Worm (Caenorhabditis elegans) whole organism, L4 larva: ENCODE data around the gene F48F7.6.

ENCODE experiments used
- F26F4.8 ChIP-seq: fragments of 200-800 bp; sonication (Bioruptor generic); conservative IDR thresholded peaks from 2 replicates; pipeline ENCODE4 v1.3.6; 2022; ENCODE audit warnings: missing genetic modification characterization, missing compliant biosample characterization
- F44E2.7 ChIP-seq: fragments of 200-800 bp; sonication (Bioruptor generic); IDR thresholded peaks from 2 replicates; pipeline ENCODE4 v2.1.2; 2022; ENCODE audit warnings: missing genetic modification characterization, missing compliant biosample characterization
- F49E8.2 ChIP-seq: sonication (generic microtip); optimal IDR thresholded peaks from 2 replicates; lab custom pipeline; 2016; ENCODE audit warnings: missing compliant biosample characterization, mild to moderate bottlenecking, missing genetic modification characterization, borderline replicate concordance
- Y105C5A.15 ChIP-seq: fragments of 200-800 bp; sonication (Bioruptor generic); IDR thresholded peaks from 2 replicates; pipeline ENCODE4 v1.3.6; 2022; ENCODE audit warnings: missing genetic modification characterization, missing compliant biosample characterization
- Y5F2A.4 ChIP-seq: fragments of 200-800 bp; sonication (Bioruptor generic); optimal IDR thresholded peaks from 2 replicates; lab custom pipeline; 2018; ENCODE audit warnings: mild to moderate bottlenecking, missing genetic modification characterization, missing compliant biosample characterization
- aha-1 ChIP-seq: fragments of 150-350 bp; peaks from one replicate; lab custom pipeline; 2014; ENCODE audit warnings: missing biosample characterization, missing genetic modification characterization
- ama-1 ChIP-seq: fragments of 150-350 bp; optimal IDR thresholded peaks from 2 replicates; lab custom pipeline; 2014; ENCODE audit warnings: inconsistent platforms, mixed read lengths
- attf-4 ChIP-seq: sonication (generic microtip); optimal IDR thresholded peaks from 3 replicates; lab custom pipeline; 2017; ENCODE audit warnings: missing biosample characterization, missing genetic modification characterization
- ceh-28 ChIP-seq: fragments of 150-350 bp; optimal IDR thresholded peaks from 2 replicates; lab custom pipeline; 2014; ENCODE audit warnings: missing biosample characterization, missing genetic modification reagents, missing genetic modification characterization
- ceh-32 ChIP-seq: sonication (generic microtip); optimal IDR thresholded peaks from 2 replicates; lab custom pipeline; 2016; ENCODE audit warnings: mild to moderate bottlenecking, missing genetic modification characterization, missing compliant biosample characterization; ENCODE audit not compliant: poor library complexity
- ceh-62 ChIP-seq: sonication (generic microtip); optimal IDR thresholded peaks from 2 replicates; lab custom pipeline; 2017; ENCODE audit warnings: missing biosample characterization, missing genetic modification characterization
- ceh-82 ChIP-seq: sonication (generic microtip); optimal IDR thresholded peaks from 2 replicates; lab custom pipeline; 2017; ENCODE audit warnings: missing biosample characterization, missing genetic modification characterization
- cey-2 ChIP-seq: sonication (generic microtip); optimal IDR thresholded peaks from 3 replicates; lab custom pipeline; 2017; ENCODE audit warnings: missing genetic modification characterization, mild to moderate bottlenecking, missing compliant biosample characterization, antibody characterized with exemption, borderline replicate concordance; ENCODE audit not compliant: insufficient read depth
- daf-12 ChIP-seq: fragments of 150-350 bp; optimal IDR thresholded peaks from 2 replicates; lab custom pipeline; 2014; ENCODE audit warnings: missing biosample characterization, missing genetic modification reagents, missing genetic modification characterization
- daf-8 ChIP-seq: fragments of 200-800 bp; sonication (Bioruptor generic); IDR thresholded peaks from 2 replicates; pipeline ENCODE4 v1.3.6; 2022; ENCODE audit warnings: missing genetic modification characterization, missing compliant biosample characterization
- dmd-6 ChIP-seq: fragments of 200-800 bp; sonication (Bioruptor generic); IDR thresholded peaks from 2 replicates; pipeline ENCODE4 v1.3.6; 2022; ENCODE audit warnings: missing genetic modification reagents, missing genetic modification characterization, missing compliant biosample characterization
- dmd-8 ChIP-seq: fragments of 200-800 bp; sonication (Bioruptor generic); IDR thresholded peaks from 2 replicates; pipeline ENCODE4 v1.3.6; 2022; ENCODE audit warnings: missing genetic modification characterization, missing compliant biosample characterization
- dpl-1 ChIP-seq: fragments of 150-350 bp; optimal IDR thresholded peaks from 2 replicates; lab custom pipeline; 2014; ENCODE audit warnings: missing biosample characterization, missing genetic modification reagents, missing genetic modification characterization
- dve-1 ChIP-seq: sonication (generic microtip); optimal IDR thresholded peaks from 2 replicates; lab custom pipeline; 2017; ENCODE audit warnings: antibody characterized with exemption, mild to moderate bottlenecking, missing genetic modification characterization, missing compliant biosample characterization; ENCODE audit not compliant: insufficient read depth
- fkh-10 ChIP-seq: fragments of 150-350 bp; optimal IDR thresholded peaks from 2 replicates; lab custom pipeline; 2014; ENCODE audit warnings: missing biosample characterization, missing genetic modification reagents, missing genetic modification characterization
- gei-8 ChIP-seq: fragments of 200-800 bp; sonication (Bioruptor generic); optimal IDR thresholded peaks from 2 replicates; lab custom pipeline; 2018; ENCODE audit warnings: mild to moderate bottlenecking, missing genetic modification characterization, missing compliant biosample characterization
- hlh-11 ChIP-seq: fragments of 200-800 bp; sonication (Bioruptor generic); optimal IDR thresholded peaks from 2 replicates; lab custom pipeline; 2018; ENCODE audit warnings: mild to moderate bottlenecking, missing genetic modification characterization, missing compliant biosample characterization
- hlh-30 ChIP-seq: sonication (generic microtip); optimal IDR thresholded peaks from 2 replicates; lab custom pipeline; 2017; ENCODE audit warnings: antibody characterized with exemption, mild to moderate bottlenecking, missing genetic modification characterization, missing compliant biosample characterization; ENCODE audit not compliant: insufficient read depth
- jun-1 ChIP-seq: fragments of 150-350 bp; optimal IDR thresholded peaks from 2 replicates; lab custom pipeline; 2014; ENCODE audit warnings: missing biosample characterization, missing genetic modification reagents, missing genetic modification characterization
- lim-7 ChIP-seq: fragments of 200-800 bp; sonication (Bioruptor generic); IDR thresholded peaks from 2 replicates; pipeline ENCODE4 v1.3.6; 2022; ENCODE audit warnings: missing genetic modification characterization, missing compliant biosample characterization
- lin-29 ChIP-seq: fragments of 200-800 bp; sonication (Bioruptor generic); IDR thresholded peaks from 2 replicates; pipeline ENCODE4 v1.3.6; 2022; ENCODE audit warnings: missing genetic modification reagents, missing genetic modification characterization, missing compliant biosample characterization
- lin-38 ChIP-seq: fragments of 200-800 bp; sonication (Bioruptor generic); IDR thresholded peaks from 2 replicates; pipeline ENCODE4 v1.3.6; 2022; ENCODE audit warnings: missing genetic modification reagents, missing genetic modification characterization, missing compliant biosample characterization
- lsy-2 ChIP-seq, 2 experiments: fragments of 150-350 bp in 1 of 2; sonication (generic microtip) in 1 of 2; optimal IDR thresholded peaks; 2 replicates each; lab custom pipeline; 2014 to 2017; ENCODE audit warnings: missing biosample characterization in 2 of 2, missing genetic modification characterization in 2 of 2
- madf-9 ChIP-seq: fragments of 200-800 bp; sonication (Bioruptor generic); conservative IDR thresholded peaks from 2 replicates; pipeline ENCODE4 v1.3.6; 2022; ENCODE audit warnings: missing genetic modification reagents, missing genetic modification characterization, missing compliant biosample characterization
- mdt-29 ChIP-seq: fragments of 200-800 bp; sonication (Bioruptor generic); IDR thresholded peaks from 2 replicates; pipeline ENCODE4 v1.3.6; 2022; ENCODE audit warnings: missing genetic modification reagents, missing genetic modification characterization, missing compliant biosample characterization
- mep-1 ChIP-seq: fragments of 150-350 bp; sonication (generic microtip); optimal IDR thresholded peaks from 3 replicates; lab custom pipeline; 2014; ENCODE audit warnings: missing biosample characterization, missing genetic modification characterization
- mxl-2 ChIP-seq: fragments of 200-800 bp; sonication (Bioruptor generic); conservative IDR thresholded peaks from 2 replicates; pipeline ENCODE4 v1.3.6; 2022; ENCODE audit warnings: missing genetic modification reagents, missing genetic modification characterization, missing compliant biosample characterization
- mxl-3 ChIP-seq: fragments of 200-800 bp; sonication (Bioruptor generic); optimal IDR thresholded peaks from 2 replicates; lab custom pipeline; 2018; ENCODE audit warnings: mild to moderate bottlenecking, missing genetic modification characterization, missing compliant biosample characterization
- nhr-11 ChIP-seq: fragments of 150-350 bp; optimal IDR thresholded peaks from 2 replicates; lab custom pipeline; 2014; ENCODE audit warnings: missing biosample characterization, missing genetic modification characterization
- nhr-111 ChIP-seq: fragments of 200-800 bp; sonication (Bioruptor generic); optimal IDR thresholded peaks from 2 replicates; lab custom pipeline; 2018; ENCODE audit warnings: mild to moderate bottlenecking, missing genetic modification characterization, missing compliant biosample characterization
- nhr-28 ChIP-seq: fragments of 150-350 bp; optimal IDR thresholded peaks from 2 replicates; lab custom pipeline; 2014; ENCODE audit warnings: missing biosample characterization, missing genetic modification characterization
- nhr-6 ChIP-seq: fragments of 150-350 bp; optimal IDR thresholded peaks from 2 replicates; lab custom pipeline; 2014; ENCODE audit warnings: missing biosample characterization, missing genetic modification characterization
- nhr-76 ChIP-seq: fragments of 150-350 bp; optimal IDR thresholded peaks from 2 replicates; lab custom pipeline; 2014; ENCODE audit warnings: missing biosample characterization, missing genetic modification characterization
- php-3 ChIP-seq: fragments of 200-800 bp; sonication (Bioruptor generic); IDR thresholded peaks from 2 replicates; pipeline ENCODE4 v1.3.6; 2022; ENCODE audit warnings: missing genetic modification reagents, missing genetic modification characterization, missing compliant biosample characterization
- pqm-1 ChIP-seq: sonication (generic microtip); optimal IDR thresholded peaks from 2 replicates; lab custom pipeline; 2017; ENCODE audit warnings: missing biosample characterization, missing genetic modification characterization
- sdz-12 ChIP-seq: fragments of 200-800 bp; sonication (Bioruptor generic); optimal IDR thresholded peaks from 2 replicates; lab custom pipeline; 2018; ENCODE audit warnings: mild to moderate bottlenecking, missing genetic modification characterization, missing compliant biosample characterization
- snpc-4 ChIP-seq: fragments of 150-350 bp; optimal IDR thresholded peaks from 2 replicates; lab custom pipeline; 2014; ENCODE audit warnings: missing biosample characterization, missing genetic modification characterization
- spr-1 ChIP-seq: sonication (generic microtip); optimal IDR thresholded peaks from 2 replicates; lab custom pipeline; 2016; ENCODE audit warnings: mild to moderate bottlenecking, missing genetic modification characterization, missing compliant biosample characterization
- spr-3 ChIP-seq: fragments of 200-800 bp; sonication (Bioruptor generic); optimal IDR thresholded peaks from 2 replicates; lab custom pipeline; 2018; ENCODE audit warnings: mild to moderate bottlenecking, missing genetic modification characterization, missing compliant biosample characterization
- tag-97 ChIP-seq: fragments of 200-800 bp; sonication (Bioruptor generic); IDR thresholded peaks from 2 replicates; pipeline ENCODE4 v1.3.6; 2022; ENCODE audit warnings: missing genetic modification characterization, missing compliant biosample characterization
- tra-1 ChIP-seq: fragments of 200-800 bp; sonication (Bioruptor generic); IDR thresholded peaks from 2 replicates; pipeline ENCODE4 v1.3.6; 2022; ENCODE audit warnings: missing genetic modification reagents, missing genetic modification characterization, missing compliant biosample characterization
- unc-62 ChIP-seq, 3 experiments: fragments of 150-350 bp in 1 of 3; sonication (generic microtip); optimal IDR thresholded peaks in 2 of 3; peaks in 1 of 3; 1 replicate in 1 of 3; 2 replicates in 2 of 3; lab custom pipeline; 2014 to 2017; ENCODE audit warnings: missing biosample characterization in 3 of 3, missing genetic modification characterization in 3 of 3, missing genetic modification reagents in 3 of 3, missing genotype in 1 of 3
- zfp-2 ChIP-seq: sonication (generic microtip); optimal IDR thresholded peaks from 2 replicates; lab custom pipeline; 2016; ENCODE audit warnings: mild to moderate bottlenecking, missing genetic modification characterization, missing compliant biosample characterization
- zip-2 ChIP-seq: fragments of 150-350 bp; optimal IDR thresholded peaks from 2 replicates; lab custom pipeline; 2014; ENCODE audit warnings: missing biosample characterization, missing genetic modification characterization

F48F7.6 gene

ce11 chrX:13948810-13949209 lies 28.8 kb upstream of the F48F7.6 start, which contains the start of gene alg-1:
TSS of gene alg-1 (plus strand) at chrX:13949110.
- TF ChIP-seq dve-1: no peak
- TF ChIP-seq ceh-32: no peak
- TF ChIP-seq snpc-4 (tag; lab: Kevin White, UChicago): no peak
- TF ChIP-seq unc-62 (GFP tag; optimal IDR thresholded peaks at IDR 0.05 in 1 of 2; lab: Kevin White, UChicago): no peak
- TF ChIP-seq unc-62 (tag; optimal IDR thresholded peaks at IDR 0.05; lab: Kevin White, UChicago): no peak
- no peak for TF ChIP-seq lsy-2 (tag; optimal IDR thresholded peaks at IDR 0.05; lab: Kevin White, UChicago)

ce11 chrX:13950620-13951152 lies 26.9 kb upstream of the F48F7.6 start:
- no peak for TF ChIP-seq F26F4.8
- no peak for TF ChIP-seq F44E2.7
- no peak for TF ChIP-seq madf-9 (GFP tag; lab: Robert Waterston, UW)
- TF ChIP-seq dmd-8: no peak
- no peak for TF ChIP-seq zip-2
- TF ChIP-seq dmd-6 (GFP tag; lab: Robert Waterston, UW): peak; percentile 60
- no peak for TF ChIP-seq mxl-2 (GFP tag; lab: Robert Waterston, UW)
- no peak for TF ChIP-seq attf-4 (tag; lab: Kevin White, UChicago)
- no peak for TF ChIP-seq dpl-1
- peak; percentile 51 for TF ChIP-seq ceh-28 (tag; lab: Kevin White, UChicago)
- TF ChIP-seq lin-38: 0 out of 2 replicates have a peak, but pooled peaks have one; percentile 21
- TF ChIP-seq php-3 (GFP tag; lab: Robert Waterston, UW): peak; percentile 49; the same call in 1 of the 2 replicates
- no peak for TF ChIP-seq nhr-11 (tag; lab: Kevin White, UChicago)
- peak; percentile 61 for TF ChIP-seq mxl-3 (GFP tag; lab: Kevin White, UChicago)
- 0 out of 2 replicates have a peak, but pooled peaks have one; percentile 33 for TF ChIP-seq lin-29 (GFP tag; lab: Robert Waterston, UW)
- no peak for TF ChIP-seq pqm-1 (tag; lab: Kevin White, UChicago)
- TF ChIP-seq Y105C5A.15 (GFP tag; lab: Robert Waterston, UW): no peak
- no peak for TF ChIP-seq fkh-10 (GFP tag; lab: Kevin White, UChicago)
- TF ChIP-seq ceh-82 (tag; lab: Kevin White, UChicago): no peak
- TF ChIP-seq snpc-4 (tag; lab: Kevin White, UChicago): no peak
- TF ChIP-seq tag-97 (GFP tag; lab: Robert Waterston, UW): no peak
- TF ChIP-seq nhr-28 (tag; lab: Kevin White, UChicago): peak; percentile 56
- peak; percentile 81 for TF ChIP-seq hlh-11 (tag; lab: Kevin White, UChicago)
- no peak for TF ChIP-seq F49E8.2 (tag; lab: Kevin White, UChicago)
- TF ChIP-seq unc-62 (GFP tag; optimal IDR thresholded peaks at IDR 0.05 in 1 of 2; lab: Kevin White, UChicago): peak in 1 of 2 experiments; percentile 72
- no peak for TF ChIP-seq unc-62 (tag; optimal IDR thresholded peaks at IDR 0.05; lab: Kevin White, UChicago)
- TF ChIP-seq jun-1 (tag; lab: Kevin White, UChicago): peak; percentile 55
- TF ChIP-seq daf-12: no peak
- no peak for TF ChIP-seq cey-2 (tag; lab: Kevin White, UChicago)
- TF ChIP-seq ama-1: no peak
- no peak for TF ChIP-seq spr-3 (GFP tag; lab: Kevin White, UChicago)
- TF ChIP-seq nhr-76 (tag; lab: Kevin White, UChicago): no peak
- peak; percentile 50 for TF ChIP-seq hlh-30 (tag; lab: Kevin White, UChicago)
- TF ChIP-seq mdt-29: no peak
- peak; percentile 72 for TF ChIP-seq mep-1
- no peak for TF ChIP-seq tra-1 (GFP tag; lab: Robert Waterston, UW)
- TF ChIP-seq lim-7 (GFP tag; lab: Robert Waterston, UW): no peak
- TF ChIP-seq nhr-6: no peak
- no peak for TF ChIP-seq ceh-62 (tag; lab: Kevin White, UChicago)
- no peak for TF ChIP-seq sdz-12
- TF ChIP-seq gei-8 (GFP tag; lab: Kevin White, UChicago): no peak
- TF ChIP-seq nhr-111 (GFP tag; lab: Kevin White, UChicago): no peak
- no peak for TF ChIP-seq daf-8
- TF ChIP-seq aha-1 (tag; lab: Kevin White, UChicago): peak; percentile 94
- TF ChIP-seq Y5F2A.4 (GFP tag; lab: Kevin White, UChicago): no peak
- peak; percentile 23 for TF ChIP-seq spr-1
- TF ChIP-seq zfp-2 (tag; lab: Kevin White, UChicago): no peak
